Worm (Caenorhabditis elegans): ENCODE results near the gene snb-5.

Gene snb-5

ce11 chrIII:8163788-8164423 lies 38.9 kb upstream of the snb-5 start, which contains the start of gene prp-8:
Gene prp-8 (plus strand): TSS chrIII:8164373.
- peak; percentile 3 for TF ChIP-seq egl-27 (tag; optimal IDR thresholded peaks at IDR 0.05)
- no peak for TF ChIP-seq ztf-4 (tag; optimal IDR thresholded peaks at IDR 0.05)
- peak; percentile 20 for TF ChIP-seq unc-62 (GFP tag; optimal IDR thresholded peaks at IDR 0.05)
- peak; percentile 98 for TF ChIP-seq nfya-1 (tag; optimal IDR thresholded peaks at IDR 0.05; ENCODE audit: insufficient read depth)
- no peak for TF ChIP-seq ceh-82 (tag; optimal IDR thresholded peaks at IDR 0.05)
- peak; percentile 94 for TF ChIP-seq nhr-25 (tag; optimal IDR thresholded peaks at IDR 0.05)
- no peak for TF ChIP-seq mml-1 (tag; optimal IDR thresholded peaks at IDR 0.05)
- TF ChIP-seq R02D3.7 (tag; optimal IDR thresholded peaks at IDR 0.05): peak; percentile 61
- no peak for TF ChIP-seq daf-12 (tag; optimal IDR thresholded peaks at IDR 0.05)
- no peak for TF ChIP-seq snpc-4 (tag; optimal IDR thresholded peaks at IDR 0.05)
- no peak for TF ChIP-seq unc-39 (tag; optimal IDR thresholded peaks at IDR 0.05)
- peak; percentile 86 for TF ChIP-seq skn-1 (tag; optimal IDR thresholded peaks at IDR 0.05)
- no peak for TF ChIP-seq nhr-11 (tag; optimal IDR thresholded peaks at IDR 0.05)
- no peak for TF ChIP-seq nhr-67 (tag; optimal IDR thresholded peaks at IDR 0.05)
- TF ChIP-seq ztf-11 (tag; optimal IDR thresholded peaks at IDR 0.05): no peak
- TF ChIP-seq ceh-9 (tag; optimal IDR thresholded peaks at IDR 0.05): no peak
- no peak for TF ChIP-seq sea-2 (GFP tag; optimal IDR thresholded peaks at IDR 0.05)
- TF ChIP-seq pha-4 (tag; optimal IDR thresholded peaks at IDR 0.05): peak; percentile 98
- TF ChIP-seq ceh-28 (tag; optimal IDR thresholded peaks at IDR 0.05): peak; percentile 89
- TF ChIP-seq elt-3 (tag; optimal IDR thresholded peaks at IDR 0.05): no peak
- TF ChIP-seq pqm-1 (tag; optimal IDR thresholded peaks at IDR 0.05): peak; percentile 52
- no peak for TF ChIP-seq nhr-12 (tag; optimal IDR thresholded peaks at IDR 0.05)
- no peak for TF ChIP-seq fos-1 (tag; optimal IDR thresholded peaks at IDR 0.05)
- no peak for TF ChIP-seq tbx-2 (tag; optimal IDR thresholded peaks at IDR 0.05)
- TF ChIP-seq elt-2 (tag; optimal IDR thresholded peaks at IDR 0.05): peak; percentile 71
- TF ChIP-seq aly-2 (tag; optimal IDR thresholded peaks at IDR 0.05): no peak
- peak; percentile 81 for TF ChIP-seq ZK546.5 (tag; optimal IDR thresholded peaks at IDR 0.05)
- TF ChIP-seq ceh-16 (tag; optimal IDR thresholded peaks at IDR 0.05): no peak
- TF ChIP-seq eor-1 (tag; optimal IDR thresholded peaks at IDR 0.05): no peak
- TF ChIP-seq hmg-11 (tag; optimal IDR thresholded peaks at IDR 0.05): peak; percentile 85
- TF ChIP-seq nhr-77 (tag; optimal IDR thresholded peaks at IDR 0.05): no peak
- no peak for TF ChIP-seq nhr-28 (tag; optimal IDR thresholded peaks at IDR 0.05)
- TF ChIP-seq elt-1 (tag; optimal IDR thresholded peaks at IDR 0.05): peak; percentile 24
- TF ChIP-seq nhr-237 (tag; optimal IDR thresholded peaks at IDR 0.05): no peak
- TF ChIP-seq nhr-23 (tag; optimal IDR thresholded peaks at IDR 0.05): peak; percentile 91
- peak; percentile 50 for TF ChIP-seq jun-1 (tag; optimal IDR thresholded peaks at IDR 0.05)
- no peak for TF ChIP-seq zag-1 (tag; optimal IDR thresholded peaks at IDR 0.05)
- no peak for TF ChIP-seq fkh-2 (tag; optimal IDR thresholded peaks at IDR 0.05)
- TF ChIP-seq nhr-43 (tag; optimal IDR thresholded peaks at IDR 0.05; ENCODE audit: poor library complexity, severe bottlenecking): peak; percentile 72
- TF ChIP-seq nhr-76 (tag; optimal IDR thresholded peaks at IDR 0.05): no peak
- peak; percentile 87 for TF ChIP-seq lsy-12 (tag; optimal IDR thresholded peaks at IDR 0.05)
- TF ChIP-seq fkh-10 (GFP tag; optimal IDR thresholded peaks at IDR 0.05): peak; percentile 64
- peak; percentile 99 for TF ChIP-seq lin-39 (tag; optimal IDR thresholded peaks at IDR 0.05)
- TF ChIP-seq ama-1 (optimal IDR thresholded peaks at IDR 0.05): peak; percentile 60
- TF ChIP-seq lin-15B (tag; optimal IDR thresholded peaks at IDR 0.05): peak; percentile 96
- peak; percentile 90 for TF ChIP-seq egl-5 (tag; optimal IDR thresholded peaks at IDR 0.05)
- no peak for TF ChIP-seq mdl-1 (tag; optimal IDR thresholded peaks at IDR 0.05)
